Fruit fly (Drosophila melanogaster) whole organism, embryonic: Measurements from ENCODE around the gene slpr.

Source experiments
- Blimp-1 ChIP-seq: fragments of 200-800 bp; sonication (Bioruptor generic); optimal IDR thresholded peaks from 3 replicates; lab custom pipeline; 2018; ENCODE audit warnings: missing biosample characterization, missing genetic modification characterization, mild to moderate bottlenecking, moderate library complexity, missing genetic modification reagents
- CG10147 ChIP-seq: fragments of 200-800 bp; sonication (Bioruptor generic); optimal IDR thresholded peaks from 2 replicates; lab custom pipeline; 2019; ENCODE audit warnings: missing biosample characterization, mild to moderate bottlenecking, missing genetic modification characterization, moderate library complexity
- CG10274 ChIP-seq: fragments of 200-800 bp; sonication (Bioruptor generic); optimal IDR thresholded peaks from 3 replicates; lab custom pipeline; 2017; ENCODE audit warnings: missing biosample characterization, mild to moderate bottlenecking, missing genetic modification characterization
- CG10959 ChIP-seq: fragments of 200-800 bp; sonication (Bioruptor generic); IDR thresholded peaks from 2 replicates; pipeline ENCODE4 v1.3.6; 2022; ENCODE audit warnings: missing biosample characterization, missing genetic modification characterization
- CG12299 ChIP-seq: fragments of 200-800 bp; sonication (Bioruptor generic); optimal IDR thresholded peaks from 2 replicates; lab custom pipeline; 2018; ENCODE audit warnings: missing biosample characterization, mild to moderate bottlenecking, missing genetic modification characterization
- CG13624 ChIP-seq: fragments of 200-800 bp; sonication (Bioruptor generic); optimal IDR thresholded peaks from 2 replicates; lab custom pipeline; 2016; ENCODE audit warnings: missing biosample characterization, missing genetic modification characterization
- CG15011 ChIP-seq: fragments of 200-800 bp; sonication (Bioruptor generic); optimal IDR thresholded peaks from 3 replicates; lab custom pipeline; 2018; ENCODE audit warnings: missing biosample characterization, mild to moderate bottlenecking, missing genetic modification characterization
- CG16779 ChIP-seq: fragments of 200-800 bp; sonication (Bioruptor generic); IDR thresholded peaks from 2 replicates; pipeline ENCODE4 v1.3.6; 2022; ENCODE audit warnings: missing biosample characterization, missing genetic modification characterization
- CG16813 ChIP-seq: fragments of 200-800 bp; sonication (Bioruptor generic); IDR thresholded peaks from 3 replicates; pipeline ENCODE4 v1.3.6; 2022; ENCODE audit warnings: missing biosample characterization, missing genetic modification characterization; ENCODE audit not compliant: partially characterized antibody
- CG17186 ChIP-seq: fragments of 200-800 bp; sonication (Bioruptor generic); optimal IDR thresholded peaks from 3 replicates; lab custom pipeline; 2017; ENCODE audit warnings: missing biosample characterization, missing genetic modification reagents, missing genetic modification characterization
- CG17829 ChIP-seq: fragments of 200-800 bp; optimal IDR thresholded peaks from 2 replicates; lab custom pipeline; 2019; ENCODE audit warnings: missing biosample characterization, mild to moderate bottlenecking, missing genetic modification characterization, moderate library complexity
- CG2202 ChIP-seq: fragments of 200-800 bp; sonication (Bioruptor generic); optimal IDR thresholded peaks from 2 replicates; lab custom pipeline; 2018; ENCODE audit warnings: missing biosample characterization, mild to moderate bottlenecking, missing genetic modification characterization
- CG3726 ChIP-seq: fragments of 200-800 bp; sonication (Bioruptor generic); IDR thresholded peaks from 3 replicates; pipeline ENCODE4, ENCODE4 v1.3.6; 2022; ENCODE audit warnings: missing biosample characterization, missing genetic modification characterization
- CG7963 ChIP-seq: fragments of 200-800 bp; sonication (Bioruptor generic); IDR thresholded peaks from 3 replicates; pipeline ENCODE4 v1.3.6; 2022; ENCODE audit warnings: missing biosample characterization, missing genetic modification characterization; ENCODE audit not compliant: partially characterized antibody
- CG9797 ChIP-seq: fragments of 200-800 bp; sonication (Bioruptor generic); optimal IDR thresholded peaks from 3 replicates; lab custom pipeline; 2018; ENCODE audit warnings: missing biosample characterization, mild to moderate bottlenecking, missing genetic modification characterization
- Camta ChIP-seq: fragments of 200-800 bp; sonication (Bioruptor generic); optimal IDR thresholded peaks from 2 replicates; lab custom pipeline; 2016; ENCODE audit warnings: missing biosample characterization, missing genetic modification characterization
- CoRest ChIP-seq: fragments of 200-800 bp; sonication (Bioruptor generic); optimal IDR thresholded peaks from 3 replicates; lab custom pipeline; 2018; ENCODE audit warnings: missing biosample characterization, mild to moderate bottlenecking, missing genetic modification characterization, moderate library complexity
- Dad ChIP-seq: fragments of 200-800 bp; sonication (Bioruptor generic); optimal IDR thresholded peaks from 3 replicates; lab custom pipeline; 2016; ENCODE audit warnings: missing biosample characterization, missing genetic modification characterization
- HHEX ChIP-seq: fragments of 200-800 bp; sonication (Bioruptor generic); optimal IDR thresholded peaks from 3 replicates; lab custom pipeline; 2017; ENCODE audit warnings: missing biosample characterization, mild to moderate bottlenecking, missing genetic modification characterization, missing genetic modification reagents
- HLH54F ChIP-seq: fragments of 200-800 bp; sonication (Bioruptor generic); optimal IDR thresholded peaks from 3 replicates; lab custom pipeline; 2016; ENCODE audit warnings: missing biosample characterization, missing genetic modification characterization
- HmgZ ChIP-seq: fragments of 200-800 bp; sonication (Bioruptor generic); optimal IDR thresholded peaks from 2 replicates; lab custom pipeline; 2018; ENCODE audit warnings: missing biosample characterization, mild to moderate bottlenecking, missing genetic modification characterization
- NC2β ChIP-seq: fragments of 200-800 bp; sonication (Bioruptor generic); optimal IDR thresholded peaks from 2 replicates; lab custom pipeline; 2016; ENCODE audit warnings: missing biosample characterization, missing genetic modification characterization
- Nf-YA ChIP-seq: fragments of 200-800 bp; sonication (Bioruptor generic); IDR thresholded peaks from 2 replicates; pipeline ENCODE4 v1.3.6; 2022; ENCODE audit warnings: missing biosample characterization, missing genetic modification characterization
- Rfx ChIP-seq: fragments of 200-800 bp; sonication (Bioruptor generic); IDR thresholded peaks from 2 replicates; pipeline ENCODE4 v1.3.6; 2022; ENCODE audit warnings: missing biosample characterization, missing genetic modification characterization
- Sox102F ChIP-seq: fragments of 200-800 bp; sonication (Bioruptor generic); optimal IDR thresholded peaks from 2 replicates; lab custom pipeline; 2018; ENCODE audit warnings: missing biosample characterization, mild to moderate bottlenecking, missing genetic modification characterization, moderate library complexity
- Xbp1 ChIP-seq: fragments of 200-800 bp; sonication (Bioruptor generic); optimal IDR thresholded peaks from 3 replicates; lab custom pipeline; 2016; ENCODE audit warnings: missing biosample characterization, mild to moderate bottlenecking, missing genetic modification characterization
- Xrp1 ChIP-seq: fragments of 200-800 bp; sonication (Bioruptor generic); IDR thresholded peaks from 2 replicates; pipeline ENCODE4 v1.3.6; 2022; ENCODE audit warnings: missing biosample characterization, missing genetic modification characterization
- YL-1 ChIP-seq: fragments of 200-800 bp; sonication (Bioruptor generic); optimal IDR thresholded peaks from 3 replicates; lab custom pipeline; 2017; ENCODE audit warnings: missing biosample characterization, mild to moderate bottlenecking, missing genetic modification characterization
- amos ChIP-seq: fragments of 200-800 bp; sonication (Bioruptor generic); IDR thresholded peaks from 2 replicates; pipeline ENCODE4 v1.3.6; 2022; ENCODE audit warnings: missing biosample characterization, missing genetic modification characterization; ENCODE audit not compliant: partially characterized antibody
- ato ChIP-seq: fragments of 200-800 bp; sonication (Bioruptor generic); IDR thresholded peaks from 2 replicates; pipeline ENCODE4 v1.3.6; 2022; ENCODE audit warnings: missing biosample characterization, missing genetic modification characterization; ENCODE audit not compliant: partially characterized antibody
- bsh ChIP-seq, 2 experiments: fragments of 200-800 bp; sonication (Bioruptor generic); optimal IDR thresholded peaks; 2 replicates each; lab custom pipeline; 2017 to 2018; ENCODE audit warnings: mild to moderate bottlenecking in 2 of 2, missing biosample characterization in 2 of 2, missing genetic modification characterization in 2 of 2, moderate library complexity in 1 of 2
- crp ChIP-seq, 2 experiments: fragments of 200-800 bp; sonication (Bioruptor generic); optimal IDR thresholded peaks; 2 replicates in 1 of 2; 3 replicates in 1 of 2; lab custom pipeline; 2017; ENCODE audit warnings: missing biosample characterization in 2 of 2, missing genetic modification characterization in 2 of 2, mild to moderate bottlenecking in 1 of 2, moderate library complexity in 1 of 2
- danr ChIP-seq: fragments of 200-800 bp; sonication (Bioruptor generic); IDR thresholded peaks from 2 replicates; pipeline ENCODE4 v1.3.6; 2022; ENCODE audit warnings: missing biosample characterization, missing genetic modification characterization
- dysf ChIP-seq: fragments of 200-800 bp; sonication (Bioruptor generic); IDR thresholded peaks from 3 replicates; pipeline ENCODE4 v1.3.6; 2022; ENCODE audit warnings: missing biosample characterization, missing genetic modification characterization
- gt ChIP-seq: fragments of 200-800 bp; sonication (Bioruptor generic); IDR thresholded peaks from 2 replicates; pipeline ENCODE4 v1.3.6; 2022; ENCODE audit warnings: missing biosample characterization, missing genetic modification characterization
- lbe ChIP-seq: fragments of 200-800 bp; sonication (Bioruptor generic); optimal IDR thresholded peaks from 2 replicates; lab custom pipeline; 2016; ENCODE audit warnings: missing biosample characterization, mild to moderate bottlenecking, missing genetic modification characterization
- lilli ChIP-seq: fragments of 200-800 bp; sonication (Bioruptor generic); optimal IDR thresholded peaks from 3 replicates; lab custom pipeline; 2016; ENCODE audit warnings: missing biosample characterization, missing genetic modification characterization
- lola ChIP-seq, 3 experiments: fragments of >200 bp in 2 of 3; fragments of 200-800 bp in 1 of 3; sonication (Bioruptor generic) in 1 of 3; optimal IDR thresholded peaks; 2 replicates each; lab custom pipeline; 2017 to 2019; ENCODE audit warnings: missing biosample characterization in 3 of 3, missing genetic modification characterization in 3 of 3, mild to moderate bottlenecking in 1 of 3, moderate library complexity in 1 of 3
- nau ChIP-seq: fragments of 200-800 bp; sonication (Bioruptor generic); optimal IDR thresholded peaks from 3 replicates; lab custom pipeline; 2017; ENCODE audit warnings: missing biosample characterization, mild to moderate bottlenecking, missing genetic modification characterization, missing genetic modification reagents
- nerfin-1 ChIP-seq: fragments of 200-800 bp; sonication (Bioruptor generic); optimal IDR thresholded peaks from 3 replicates; lab custom pipeline; 2019; ENCODE audit warnings: missing biosample characterization, mild to moderate bottlenecking, missing genetic modification characterization, moderate library complexity
- nmo ChIP-seq: fragments of 200-800 bp; sonication (Bioruptor generic); optimal IDR thresholded peaks from 2 replicates; lab custom pipeline; 2018; ENCODE audit warnings: missing biosample characterization, mild to moderate bottlenecking, missing genetic modification characterization, moderate library complexity
- onecut ChIP-seq: fragments of 200-800 bp; sonication (Bioruptor generic); IDR thresholded peaks from 2 replicates; pipeline ENCODE4 v1.3.6; 2022; ENCODE audit warnings: missing biosample characterization, missing genetic modification characterization
- pan ChIP-seq, 4 experiments: fragments of >200 bp in 3 of 4; fragments of 200-800 bp in 1 of 4; sonication (Bioruptor generic) in 1 of 4; optimal IDR thresholded peaks in 3 of 4; IDR thresholded peaks in 1 of 4; 2 replicates each; pipeline versions ENCODE4 v1.3.6 to Lab custom; 2017 to 2022; ENCODE audit warnings: missing biosample characterization in 2 of 4, missing genetic modification characterization in 2 of 4, mixed read lengths in 1 of 4
- slbo ChIP-seq: fragments of 200-800 bp; sonication (Bioruptor generic); IDR thresholded peaks from 2 replicates; pipeline ENCODE4 v1.3.6; 2022; ENCODE audit warnings: missing biosample characterization, missing genetic modification characterization
- so ChIP-seq: fragments of 200-800 bp; sonication (Bioruptor generic); IDR thresholded peaks from 3 replicates; pipeline ENCODE4 v1.3.6; 2022; ENCODE audit warnings: missing biosample characterization, missing genetic modification characterization
- wek ChIP-seq: fragments of 200-800 bp; sonication (Bioruptor generic); optimal IDR thresholded peaks from 3 replicates; lab custom pipeline; 2018; ENCODE audit warnings: missing biosample characterization, mild to moderate bottlenecking, missing genetic modification characterization, moderate library complexity
- zen ChIP-seq: fragments of 200-800 bp; sonication (Bioruptor generic); optimal IDR thresholded peaks from 3 replicates; lab custom pipeline; 2018; ENCODE audit warnings: missing biosample characterization, mild to moderate bottlenecking, missing genetic modification characterization, moderate library complexity

Gene slpr

dm6 chrX:8145501-8146157 is 31.4 kb downstream of the slpr start, which contains the start of the genes alpha-PheRS and CG2129 (continued):
- TF ChIP-seq crp (GFP tag; optimal IDR thresholded peaks at IDR 0.05; lab: Kevin White, UChicago) (peak; percentile 55 to 88), CG17186 (GFP tag; lab: Kevin White, UChicago) (peak; percentile 38), amos (GFP tag; lab: Robert Waterston, UW) (peak; percentile 5; the same call in 1 of the 2 replicates), CG16779 (no peak), ato (no peak), Xrp1 (GFP tag; lab: Robert Waterston, UW) (peak; percentile 26; the same call in 1 of the 2 replicates), gt (no peak), CG12299 (tag; lab: Kevin White, UChicago) (peak; percentile 27), nerfin-1 (tag; lab: Kevin White, UChicago) (peak; percentile 8), danr (GFP tag; lab: Robert Waterston, UW) (no peak), zen (tag; lab: Kevin White, UChicago) (no peak), HHEX (GFP tag; lab: Kevin White, UChicago) (no peak), slbo (GFP tag; lab: Robert Waterston, UW) (peak; percentile 37), CG7963 (GFP tag; lab: Robert Waterston, UW) (0 out of 3 replicates have a peak, but pooled peaks have one; percentile 9), pan (optimal IDR thresholded peaks at IDR 0.05; lab: Kevin White, UChicago) (no peak), pan (GFP tag; optimal IDR thresholded peaks at IDR 0.05 in 1 of 2, IDR thresholded peaks at IDR 0.05 in 1 of 2) (no peak), bsh (GFP tag; optimal IDR thresholded peaks at IDR 0.05; lab: Kevin White, UChicago) (peak in 1 of 2 experiments; percentile 24), Rfx (GFP tag; lab: Robert Waterston, UW) (peak; percentile 46; the same call in 1 of the 2 replicates), CG10274 (GFP tag; lab: Kevin White, UChicago) (no peak), lbe (GFP tag; lab: Kevin White, UChicago) (peak; percentile 4), CG10959 (GFP tag; lab: Robert Waterston, UW) (no peak), lola (GFP tag; optimal IDR thresholded peaks at IDR 0.05; lab: Kevin White, UChicago) (peak in 1 of 3 experiments; percentile 33), NC2β (GFP tag; lab: Kevin White, UChicago) (no peak), Xbp1 (GFP tag; lab: Kevin White, UChicago) (peak; percentile 18), Nf-YA (GFP tag; lab: Robert Waterston, UW) (no peak), Sox102F (no peak), CG13624 (GFP tag; lab: Kevin White, UChicago) (no peak), Dad (GFP tag; lab: Kevin White, UChicago) (no peak), CoRest (tag; lab: Kevin White, UChicago) (peak; percentile 44), HLH54F (GFP tag; lab: Kevin White, UChicago) (peak; percentile 6), Blimp-1 (no peak), CG9797 (peak; percentile 17), so (GFP tag; lab: Robert Waterston, UW) (no peak), CG10147 (GFP tag; lab: Kevin White, UChicago) (peak; percentile 39), CG15011 (GFP tag; lab: Kevin White, UChicago) (no peak), nau (GFP tag; lab: Kevin White, UChicago) (no peak), CG2202 (no peak), Camta (no peak), nmo (GFP tag; lab: Kevin White, UChicago) (peak; percentile 38), CG3726 (GFP tag; lab: Robert Waterston, UW) (no peak), wek (no peak), lilli (GFP tag; lab: Kevin White, UChicago) (peak; percentile 32), dysf (GFP tag; lab: Robert Waterston, UW) (peak; percentile 47; the same call in 2 of the 3 replicates), CG16813 (GFP tag; lab: Robert Waterston, UW) (0 out of 3 replicates have a peak, but pooled peaks have one; percentile 33), onecut (GFP tag; lab: Robert Waterston, UW) (peak; percentile 21; the same call in 1 of the 2 replicates), CG17829 (tag; lab: Kevin White, UChicago) (peak; percentile 29), HmgZ (tag; lab: Kevin White, UChicago) (peak; percentile 70), YL-1 (GFP tag; lab: Kevin White, UChicago) (peak; percentile 64)
